Fruit fly (Drosophila melanogaster) whole organism, wandering third instar larva: ENCODE measurements around the gene fz.

Source experiments
- Dfd ChIP-seq: fragments of >200 bp; optimal IDR thresholded peaks from 2 replicates; lab custom pipeline; 2017; ENCODE audit warnings: missing biosample characterization, missing genetic modification characterization
- Jra ChIP-seq: sonication (Bioruptor generic); optimal IDR thresholded peaks from 2 replicates; lab custom pipeline; 2016; ENCODE audit warnings: missing biosample characterization, missing genetic modification characterization
- foxo ChIP-seq, 2 experiments: fragments of 200-800 bp; sonication (Bioruptor generic); optimal IDR thresholded peaks; 2 replicates in 1 of 2; 3 replicates in 1 of 2; lab custom pipeline; 2016 to 2017; ENCODE audit warnings: missing biosample characterization in 2 of 2, missing genetic modification characterization in 2 of 2
- h ChIP-seq: fragments of 200-800 bp; sonication (Bioruptor generic); optimal IDR thresholded peaks from 3 replicates; lab custom pipeline; 2016; ENCODE audit warnings: missing biosample characterization, mild to moderate bottlenecking, missing genetic modification characterization
- sage ChIP-seq: fragments of 200-800 bp; sonication (Bioruptor generic); optimal IDR thresholded peaks from 2 replicates; lab custom pipeline; 2016; ENCODE audit warnings: missing biosample characterization, mild to moderate bottlenecking, missing genetic modification characterization

DNA sequence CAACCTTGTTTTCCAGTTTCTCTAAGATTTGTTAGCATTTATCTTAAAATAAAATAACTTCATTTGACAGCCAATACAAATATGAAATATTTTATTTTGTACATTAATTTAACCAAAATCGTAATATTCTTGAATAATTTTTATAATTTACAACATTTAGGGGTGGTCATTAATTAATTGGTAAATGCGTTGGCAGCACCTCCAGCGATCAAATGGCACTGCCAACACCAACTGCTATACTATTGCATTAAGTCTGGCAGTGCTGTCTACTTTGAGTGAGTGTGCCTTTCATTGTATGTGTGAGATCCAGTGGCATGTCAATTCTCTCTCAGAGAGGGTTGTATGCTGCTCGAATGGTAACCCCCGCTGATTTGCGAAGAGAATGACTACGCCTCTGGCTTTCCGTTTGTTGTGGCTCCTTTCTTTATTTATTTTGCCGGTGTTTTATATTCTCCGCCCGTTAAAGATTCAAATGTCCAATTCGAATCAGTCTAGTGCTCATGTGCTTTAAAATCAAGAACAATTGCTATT is 136.1 kb downstream of the fz start, which contains the start of gene CG3919:
- no peak for TF ChIP-seq Dfd (GFP tag; lab: Kevin White, UChicago)
- peak; percentile 65 for TF ChIP-seq h (GFP tag; lab: Kevin White, UChicago)
- peak; percentile 81 for TF ChIP-seq Jra
- peak in 1 of 2 experiments; percentile 86 for TF ChIP-seq foxo (GFP tag; optimal IDR thresholded peaks at IDR 0.05; lab: Kevin White, UChicago)
- TF ChIP-seq sage (GFP tag; lab: Kevin White, UChicago) = peak; percentile 28
